Fruit fly (Drosophila melanogaster) whole organism, embryonic: ENCODE results near the gene CG3726.

Source experiments
- Aef1 ChIP-seq: fragments of 200-800 bp; sonication (Bioruptor generic); IDR thresholded peaks from 3 replicates; pipeline ENCODE4 v1.3.6; 2022; ENCODE audit warnings: missing biosample characterization, missing genetic modification characterization
- Atf-2 ChIP-seq: fragments of 200-800 bp; sonication (Bioruptor generic); optimal IDR thresholded peaks from 2 replicates; lab custom pipeline; 2016; ENCODE audit warnings: missing biosample characterization, missing genetic modification characterization
- CG10959 ChIP-seq: fragments of 200-800 bp; sonication (Bioruptor generic); IDR thresholded peaks from 2 replicates; pipeline ENCODE4 v1.3.6; 2022; ENCODE audit warnings: missing biosample characterization, missing genetic modification characterization
- CG11398 ChIP-seq: fragments of 200-800 bp; sonication (Bioruptor generic); optimal IDR thresholded peaks from 2 replicates; lab custom pipeline; 2016; ENCODE audit warnings: missing biosample characterization, missing genetic modification characterization
- CG12744 ChIP-seq: fragments of 200-800 bp; sonication (Bioruptor generic); optimal IDR thresholded peaks from 2 replicates; lab custom pipeline; 2016; ENCODE audit warnings: missing biosample characterization, missing genetic modification characterization
- CG13123 ChIP-seq: fragments of 200-800 bp; sonication (Bioruptor generic); optimal IDR thresholded peaks from 2 replicates; lab custom pipeline; 2016; ENCODE audit warnings: missing biosample characterization, missing genetic modification characterization
- CG13775 ChIP-seq: fragments of 200-800 bp; sonication (Bioruptor generic); optimal IDR thresholded peaks from 3 replicates; lab custom pipeline; 2017; ENCODE audit warnings: missing biosample characterization, mild to moderate bottlenecking, missing genetic modification characterization
- CG15011 ChIP-seq: fragments of 200-800 bp; sonication (Bioruptor generic); optimal IDR thresholded peaks from 3 replicates; lab custom pipeline; 2018; ENCODE audit warnings: missing biosample characterization, mild to moderate bottlenecking, missing genetic modification characterization
- CG16815 ChIP-seq: fragments of 200-800 bp; sonication (Bioruptor generic); optimal IDR thresholded peaks from 3 replicates; lab custom pipeline; 2017; ENCODE audit warnings: missing biosample characterization, mild to moderate bottlenecking, missing genetic modification characterization
- CG17802 ChIP-seq: fragments of 200-800 bp; sonication (Bioruptor generic); optimal IDR thresholded peaks from 2 replicates; lab custom pipeline; 2018; ENCODE audit warnings: missing biosample characterization, mild to moderate bottlenecking, missing genetic modification characterization, moderate library complexity
- CG18599 ChIP-seq: fragments of 200-800 bp; sonication (Bioruptor generic); optimal IDR thresholded peaks from 3 replicates; lab custom pipeline; 2017; ENCODE audit warnings: missing biosample characterization, missing genetic modification characterization, mild to moderate bottlenecking, moderate library complexity, missing genetic modification reagents
- CG2116 ChIP-seq: fragments of 200-800 bp; sonication (Bioruptor generic); optimal IDR thresholded peaks from 3 replicates; lab custom pipeline; 2018; ENCODE audit warnings: missing biosample characterization, mild to moderate bottlenecking, missing genetic modification characterization
- CG2202 ChIP-seq: fragments of 200-800 bp; sonication (Bioruptor generic); optimal IDR thresholded peaks from 2 replicates; lab custom pipeline; 2018; ENCODE audit warnings: missing biosample characterization, mild to moderate bottlenecking, missing genetic modification characterization
- CG2875 ChIP-seq: fragments of 200-800 bp; sonication (Bioruptor generic); optimal IDR thresholded peaks from 2 replicates; lab custom pipeline; 2017; ENCODE audit warnings: missing biosample characterization, mild to moderate bottlenecking, missing genetic modification characterization, missing genetic modification reagents
- CG32532 ChIP-seq: fragments of 200-800 bp; sonication (Bioruptor generic); IDR thresholded peaks from 2 replicates; pipeline ENCODE4 v1.3.6; 2022; ENCODE audit warnings: missing biosample characterization, missing genetic modification characterization
- CG4282 ChIP-seq: fragments of 200-800 bp; sonication (Bioruptor generic); optimal IDR thresholded peaks from 2 replicates; lab custom pipeline; 2016; ENCODE audit warnings: missing biosample characterization, missing genetic modification characterization
- CG5180 ChIP-seq: fragments of 200-800 bp; sonication (Bioruptor generic); optimal IDR thresholded peaks from 3 replicates; lab custom pipeline; 2017; ENCODE audit warnings: missing biosample characterization, missing genetic modification characterization, mild to moderate bottlenecking, moderate library complexity, missing genetic modification reagents
- CG6272 ChIP-seq: fragments of 200-800 bp; sonication (Bioruptor generic); IDR thresholded peaks from 2 replicates; pipeline ENCODE4 v1.3.6; 2022; ENCODE audit warnings: missing biosample characterization, missing genetic modification characterization
- CG6689 ChIP-seq: fragments of 200-800 bp; sonication (Bioruptor generic); IDR thresholded peaks from 2 replicates; pipeline ENCODE4 v1.3.6; 2022; ENCODE audit warnings: missing biosample characterization, missing genetic modification characterization
- CG8290 ChIP-seq, 3 experiments: fragments of 200-800 bp; sonication (Bioruptor generic); optimal IDR thresholded peaks; 2 replicates each; lab custom pipeline; 2016 to 2019; ENCODE audit warnings: missing biosample characterization in 3 of 3, missing genetic modification characterization in 3 of 3, mild to moderate bottlenecking in 2 of 3, moderate library complexity in 1 of 3
- CG9932 ChIP-seq: fragments of 200-800 bp; sonication (Bioruptor generic); IDR thresholded peaks from 2 replicates; pipeline ENCODE4 v1.3.6; 2022; ENCODE audit warnings: missing biosample characterization, missing genetic modification characterization
- CTCF ChIP-seq: fragments of 200-800 bp; sonication (Bioruptor generic); optimal IDR thresholded peaks from 2 replicates; lab custom pipeline; 2017; ENCODE audit warnings: missing biosample characterization, mild to moderate bottlenecking, missing genetic modification characterization, moderate library complexity
- Fer1 ChIP-seq: fragments of 200-800 bp; sonication (Bioruptor generic); optimal IDR thresholded peaks from 2 replicates; lab custom pipeline; 2017; ENCODE audit warnings: missing biosample characterization, mild to moderate bottlenecking, missing genetic modification characterization
- HLH3B ChIP-seq: fragments of 200-800 bp; sonication (Bioruptor generic); IDR thresholded peaks from 2 replicates; pipeline ENCODE4 v1.3.6; 2022; ENCODE audit warnings: missing biosample characterization, missing genetic modification characterization
- Max ChIP-seq: fragments of 200-800 bp; sonication (Bioruptor generic); optimal IDR thresholded peaks from 2 replicates; lab custom pipeline; 2016; ENCODE audit warnings: missing biosample characterization, mild to moderate bottlenecking, missing genetic modification characterization
- Mrtf ChIP-seq: fragments of 200-800 bp; sonication (Bioruptor generic); IDR thresholded peaks from 3 replicates; pipeline ENCODE4 v1.3.6; 2022; ENCODE audit warnings: missing biosample characterization, missing genetic modification characterization
- NK7.1 ChIP-seq: fragments of 200-800 bp; sonication (Bioruptor generic); optimal IDR thresholded peaks from 3 replicates; lab custom pipeline; 2016; ENCODE audit warnings: missing biosample characterization, missing genetic modification characterization
- Nf-YA ChIP-seq: fragments of 200-800 bp; sonication (Bioruptor generic); IDR thresholded peaks from 2 replicates; pipeline ENCODE4 v1.3.6; 2022; ENCODE audit warnings: missing biosample characterization, missing genetic modification characterization
- Oli ChIP-seq: fragments of 200-800 bp; sonication (Bioruptor generic); optimal IDR thresholded peaks from 2 replicates; lab custom pipeline; 2018; ENCODE audit warnings: missing biosample characterization, mild to moderate bottlenecking, missing genetic modification characterization, moderate library complexity
- TFAM ChIP-seq: fragments of 200-800 bp; sonication (Bioruptor generic); optimal IDR thresholded peaks from 2 replicates; lab custom pipeline; 2017; ENCODE audit warnings: missing biosample characterization, missing genetic modification characterization, inconsistent platforms
- Taf1 ChIP-seq: fragments of 200-800 bp; sonication (Bioruptor generic); IDR thresholded peaks from 2 replicates; pipeline ENCODE4 v1.3.6; 2022; ENCODE audit warnings: missing biosample characterization, missing genetic modification characterization
- YL-1 ChIP-seq: fragments of 200-800 bp; sonication (Bioruptor generic); optimal IDR thresholded peaks from 3 replicates; lab custom pipeline; 2017; ENCODE audit warnings: missing biosample characterization, mild to moderate bottlenecking, missing genetic modification characterization
- ap ChIP-seq: fragments of 200-800 bp; sonication (Bioruptor generic); IDR thresholded peaks from 2 replicates; pipeline ENCODE4 v1.3.6; 2022; ENCODE audit warnings: missing biosample characterization, missing genetic modification characterization
- ash1 ChIP-seq: fragments of 200-800 bp; sonication (Bioruptor generic); optimal IDR thresholded peaks from 2 replicates; lab custom pipeline; 2018; ENCODE audit warnings: missing biosample characterization, mild to moderate bottlenecking, missing genetic modification characterization
- dm ChIP-seq: fragments of 200-800 bp; sonication (Bioruptor generic); optimal IDR thresholded peaks from 3 replicates; lab custom pipeline; 2016; ENCODE audit warnings: missing biosample characterization, missing genetic modification characterization
- exex ChIP-seq: fragments of 200-800 bp; sonication (Bioruptor generic); optimal IDR thresholded peaks from 4 replicates; lab custom pipeline; 2018; ENCODE audit warnings: missing biosample characterization, mild to moderate bottlenecking, missing genetic modification characterization, moderate library complexity
- fd3F ChIP-seq: fragments of 200-800 bp; sonication (Bioruptor generic); optimal IDR thresholded peaks from 2 replicates; lab custom pipeline; 2018; ENCODE audit warnings: missing biosample characterization, mild to moderate bottlenecking, missing genetic modification characterization, moderate library complexity
- fd64A ChIP-seq: fragments of 200-800 bp; sonication (Bioruptor generic); optimal IDR thresholded peaks from 3 replicates; lab custom pipeline; 2018; ENCODE audit warnings: missing biosample characterization, mild to moderate bottlenecking, missing genetic modification characterization
- gfzf ChIP-seq: fragments of 200-800 bp; sonication (Bioruptor generic); optimal IDR thresholded peaks from 2 replicates; lab custom pipeline; 2016; ENCODE audit warnings: missing biosample characterization, mild to moderate bottlenecking, missing genetic modification characterization, moderate library complexity
- kay ChIP-seq: fragments of 200-800 bp; sonication (Bioruptor generic); optimal IDR thresholded peaks from 2 replicates; lab custom pipeline; 2016; ENCODE audit warnings: missing biosample characterization, missing genetic modification characterization
- mam ChIP-seq: fragments of 200-800 bp; sonication (Bioruptor generic); optimal IDR thresholded peaks from 3 replicates; lab custom pipeline; 2016; ENCODE audit warnings: missing biosample characterization, missing genetic modification characterization
- mld ChIP-seq: fragments of 200-800 bp; sonication (Bioruptor generic); IDR thresholded peaks from 3 replicates; pipeline ENCODE4 v1.3.6; 2022; ENCODE audit warnings: missing biosample characterization, missing genetic modification characterization; ENCODE audit not compliant: partially characterized antibody
- repo ChIP-seq: fragments of 200-800 bp; sonication (Bioruptor generic); optimal IDR thresholded peaks from 2 replicates; lab custom pipeline; 2016; ENCODE audit warnings: missing biosample characterization, missing genetic modification characterization
- salm ChIP-seq: fragments of 200-800 bp; sonication (Bioruptor generic); optimal IDR thresholded peaks from 2 replicates; lab custom pipeline; 2018; ENCODE audit warnings: missing biosample characterization, mild to moderate bottlenecking, missing genetic modification characterization
- tup ChIP-seq: fragments of 200-800 bp; sonication (Bioruptor generic); optimal IDR thresholded peaks from 2 replicates; lab custom pipeline; 2016; ENCODE audit warnings: missing biosample characterization, mild to moderate bottlenecking, missing genetic modification characterization, moderate library complexity
- unpg ChIP-seq: fragments of 200-800 bp; sonication (Bioruptor generic); optimal IDR thresholded peaks from 3 replicates; lab custom pipeline; 2018; ENCODE audit warnings: missing biosample characterization, mild to moderate bottlenecking, missing genetic modification characterization, moderate library complexity
- wdn ChIP-seq: fragments of 200-800 bp; sonication (Bioruptor generic); IDR thresholded peaks from 2 replicates; pipeline ENCODE4 v1.3.6; 2022; ENCODE audit warnings: missing biosample characterization, missing genetic modification characterization
- zen ChIP-seq: fragments of 200-800 bp; sonication (Bioruptor generic); optimal IDR thresholded peaks from 3 replicates; lab custom pipeline; 2018; ENCODE audit warnings: missing biosample characterization, mild to moderate bottlenecking, missing genetic modification characterization, moderate library complexity
- zf30C ChIP-seq: fragments of 200-800 bp; sonication (Bioruptor generic); optimal IDR thresholded peaks from 3 replicates; lab custom pipeline; 2018; ENCODE audit warnings: missing biosample characterization, mild to moderate bottlenecking, missing genetic modification characterization

The CG3726 gene

DNA sequence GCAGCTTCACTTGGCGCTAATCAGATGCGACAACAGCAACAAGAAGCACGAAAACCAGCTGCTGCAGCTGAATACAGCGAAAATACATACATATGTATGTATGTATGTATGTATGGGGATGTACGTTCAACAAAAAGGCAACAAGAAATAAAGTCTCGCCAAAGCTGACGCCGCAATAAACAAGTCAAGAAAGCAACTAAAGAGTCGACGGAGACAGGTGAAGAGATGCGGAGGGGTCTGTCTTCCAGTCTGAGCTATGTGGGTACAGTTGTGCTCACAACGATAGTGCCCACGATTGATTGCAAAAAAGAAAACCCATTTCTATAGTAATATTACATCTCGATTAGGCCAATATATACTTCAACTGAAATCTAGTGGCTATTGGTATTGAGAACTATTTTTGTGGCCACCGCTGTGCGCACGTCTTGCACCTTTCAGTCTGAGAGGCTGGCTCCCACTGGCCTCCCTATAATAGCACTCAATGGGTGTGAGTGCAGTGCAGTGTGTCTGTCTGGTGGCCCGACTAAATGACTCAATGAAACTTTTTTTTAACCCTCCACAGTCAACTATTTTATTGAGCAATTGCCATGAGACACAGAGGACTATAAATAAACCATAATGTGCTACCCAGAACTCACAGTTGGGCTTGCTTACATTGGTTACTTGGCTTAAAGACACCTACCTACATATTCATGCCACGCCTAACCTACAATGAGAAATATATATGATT, 20.9 kb upstream of the CG3726 start (continued):
- TF ChIP-seq zf30C (GFP tag; lab: Kevin White, UChicago) (no peak), YL-1 (GFP tag; lab: Kevin White, UChicago) (peak; percentile 12), salm (tag; lab: Kevin White, UChicago) (peak; percentile 86), CG8290 (GFP tag; optimal IDR thresholded peaks at IDR 0.05; lab: Kevin White, UChicago) (peak; percentile 78), CG8290 (tag; optimal IDR thresholded peaks at IDR 0.05; lab: Kevin White, UChicago) (peak; percentile 56 to 93), Nf-YA (GFP tag; lab: Robert Waterston, UW) (peak; percentile 85), CG10959 (GFP tag; lab: Robert Waterston, UW) (peak; percentile 85), CG6272 (GFP tag; lab: Robert Waterston, UW) (peak; percentile 65), ap (GFP tag; lab: Robert Waterston, UW) (peak; percentile 94), CG13123 (GFP tag; lab: Kevin White, UChicago) (peak; percentile 83), fd64A (GFP tag; lab: Kevin White, UChicago) (peak; percentile 84), CG17802 (peak; percentile 69), CG16815 (GFP tag; lab: Kevin White, UChicago) (peak; percentile 81), CG2875 (GFP tag; lab: Kevin White, UChicago) (peak; percentile 91), ash1 (GFP tag; lab: Kevin White, UChicago) (peak; percentile 23), repo (GFP tag; lab: Kevin White, UChicago) (peak; percentile 93), HLH3B (peak; percentile 93), exex (tag; lab: Kevin White, UChicago) (no peak), CG18599 (GFP tag; lab: Kevin White, UChicago) (peak; percentile 87), Taf1 (peak; percentile 84), Atf-2 (peak; percentile 85), TFAM (GFP tag; lab: Kevin White, UChicago) (peak; percentile 64), mld (GFP tag; lab: Robert Waterston, UW) (no peak), tup (GFP tag; lab: Kevin White, UChicago) (peak; percentile 88), Max (GFP tag; lab: Kevin White, UChicago) (peak; percentile 74), CG5180 (peak; percentile 80), Fer1 (GFP tag; lab: Kevin White, UChicago) (peak; percentile 84), CG2116 (GFP tag; lab: Kevin White, UChicago) (peak; percentile 28), CG13775 (GFP tag; lab: Kevin White, UChicago) (peak; percentile 67), NK7.1 (GFP tag; lab: Kevin White, UChicago) (peak; percentile 83), CG32532 (GFP tag; lab: Robert Waterston, UW) (peak; percentile 87), Aef1 (peak; percentile 86), CG9932 (GFP tag; lab: Robert Waterston, UW) (peak; percentile 75), Oli (tag; lab: Kevin White, UChicago) (peak; percentile 94), Mrtf (peak; percentile 91), fd3F (GFP tag; lab: Kevin White, UChicago) (peak; percentile 30), CTCF (GFP tag; lab: Kevin White, UChicago) (peak; percentile 60), CG12744 (peak; percentile 73), kay (peak; percentile 74), unpg (peak; percentile 93), zen (peak; percentile 72), gfzf (GFP tag; lab: Kevin White, UChicago) (peak; percentile 5), CG6689 (peak; percentile 93), CG15011 (GFP tag; lab: Kevin White, UChicago) (peak; percentile 69), wdn (peak; percentile 82), dm (GFP tag; lab: Kevin White, UChicago) (peak; percentile 76), CG11398 (GFP tag; lab: Kevin White, UChicago) (peak; percentile 87), CG2202 (peak; percentile 76), CG4282 (GFP tag; lab: Kevin White, UChicago) (peak; percentile 55), mam (GFP tag; lab: Kevin White, UChicago) (peak; percentile 86)
